Fruit fly (Drosophila melanogaster) whole organism, embryonic: Measurements from ENCODE around the gene CG10962.

ENCODE experiments used
- Adf1 ChIP-seq: fragments of 200-800 bp; sonication (Bioruptor generic); IDR thresholded peaks from 2 replicates; pipeline ENCODE4 v1.3.6; 2022; ENCODE audit warnings: missing biosample characterization, missing genetic modification characterization
- CG10565 ChIP-seq: fragments of 200-800 bp; sonication (Bioruptor generic); optimal IDR thresholded peaks from 3 replicates; lab custom pipeline; 2016; ENCODE audit warnings: missing biosample characterization, mild to moderate bottlenecking, missing genetic modification characterization
- CG11504 ChIP-seq: fragments of 200-800 bp; sonication (Bioruptor generic); optimal IDR thresholded peaks from 3 replicates; lab custom pipeline; 2019; ENCODE audit warnings: missing biosample characterization, mild to moderate bottlenecking, missing genetic modification characterization, moderate library complexity
- CG11695 ChIP-seq: fragments of 200-800 bp; sonication (Bioruptor generic); IDR thresholded peaks from 3 replicates; pipeline ENCODE4 v1.3.6; 2022; ENCODE audit warnings: missing biosample characterization, missing genetic modification characterization
- CG11723 ChIP-seq: fragments of 200-800 bp; sonication (Bioruptor generic); optimal IDR thresholded peaks from 2 replicates; lab custom pipeline; 2017; ENCODE audit warnings: missing biosample characterization, mild to moderate bottlenecking, missing genetic modification characterization
- CG1233 ChIP-seq: fragments of 200-800 bp; sonication (Bioruptor generic); optimal IDR thresholded peaks from 4 replicates; lab custom pipeline; 2018; ENCODE audit warnings: missing biosample characterization, mild to moderate bottlenecking, missing genetic modification characterization
- CG14050 ChIP-seq: fragments of 200-800 bp; sonication (Bioruptor generic); IDR thresholded peaks from 3 replicates; pipeline ENCODE4 v1.3.6; 2022; ENCODE audit warnings: missing biosample characterization, missing genetic modification characterization
- CG14710 ChIP-seq: fragments of 200-800 bp; sonication (Bioruptor generic); optimal IDR thresholded peaks from 3 replicates; lab custom pipeline; 2019; ENCODE audit warnings: missing biosample characterization, mild to moderate bottlenecking, missing genetic modification characterization, moderate library complexity
- CG15073 ChIP-seq: fragments of 200-800 bp; sonication (Bioruptor generic); optimal IDR thresholded peaks from 2 replicates; lab custom pipeline; 2016; ENCODE audit warnings: missing biosample characterization, missing genetic modification characterization
- CG15514 ChIP-seq: fragments of 200-800 bp; sonication (Bioruptor generic); optimal IDR thresholded peaks from 3 replicates; lab custom pipeline; 2017; ENCODE audit warnings: missing biosample characterization, missing genetic modification characterization, mild to moderate bottlenecking, moderate library complexity, missing genetic modification reagents
- CG1603 ChIP-seq: fragments of 200-800 bp; sonication (Bioruptor generic); optimal IDR thresholded peaks from 2 replicates; lab custom pipeline; 2019; ENCODE audit warnings: missing biosample characterization, mild to moderate bottlenecking, missing genetic modification characterization, moderate library complexity
- CG18011 ChIP-seq: fragments of 200-800 bp; sonication (Bioruptor generic); optimal IDR thresholded peaks from 2 replicates; lab custom pipeline; 2017; ENCODE audit warnings: missing biosample characterization, missing genetic modification characterization, mild to moderate bottlenecking, moderate library complexity, missing genotype
- CG34422 ChIP-seq: fragments of 200-800 bp; sonication (Bioruptor generic); IDR thresholded peaks from 3 replicates; pipeline ENCODE4 v1.3.6; 2022; ENCODE audit warnings: missing biosample characterization, missing genetic modification characterization
- CG3838 ChIP-seq: fragments of 200-800 bp; sonication (Bioruptor generic); optimal IDR thresholded peaks from 3 replicates; lab custom pipeline; 2016; ENCODE audit warnings: missing biosample characterization, missing genetic modification characterization
- CG6689 ChIP-seq: fragments of 200-800 bp; sonication (Bioruptor generic); IDR thresholded peaks from 2 replicates; pipeline ENCODE4 v1.3.6; 2022; ENCODE audit warnings: missing biosample characterization, missing genetic modification characterization
- CG6813 ChIP-seq: fragments of 200-800 bp; sonication (Bioruptor generic); optimal IDR thresholded peaks from 2 replicates; lab custom pipeline; 2017; ENCODE audit warnings: missing biosample characterization, missing genetic modification characterization, mild to moderate bottlenecking, moderate library complexity, missing genetic modification reagents
- CG8765 ChIP-seq: fragments of 200-800 bp; sonication (Bioruptor generic); IDR thresholded peaks from 2 replicates; pipeline ENCODE4 v1.3.6; 2022; ENCODE audit warnings: missing biosample characterization, missing genetic modification characterization
- CoRest ChIP-seq: fragments of 200-800 bp; sonication (Bioruptor generic); optimal IDR thresholded peaks from 3 replicates; lab custom pipeline; 2018; ENCODE audit warnings: missing biosample characterization, mild to moderate bottlenecking, missing genetic modification characterization, moderate library complexity
- Dbx ChIP-seq: fragments of 200-800 bp; sonication (Bioruptor generic); IDR thresholded peaks from 3 replicates; pipeline ENCODE4 v1.3.6; 2022; ENCODE audit warnings: missing biosample characterization, missing genetic modification characterization
- Dref ChIP-seq: fragments of 200-800 bp; sonication (Bioruptor generic); IDR thresholded peaks from 2 replicates; pipeline ENCODE4 v1.3.6; 2022; ENCODE audit warnings: missing biosample characterization, missing genetic modification characterization
- E2f1 ChIP-seq: fragments of 200-800 bp; sonication (Bioruptor generic); IDR thresholded peaks from 2 replicates; pipeline ENCODE4 v1.3.6; 2022; ENCODE audit warnings: missing biosample characterization, missing genetic modification characterization
- Hey ChIP-seq: fragments of 200-800 bp; sonication (Bioruptor generic); optimal IDR thresholded peaks from 3 replicates; lab custom pipeline; 2018; ENCODE audit warnings: missing biosample characterization, mild to moderate bottlenecking, missing genetic modification characterization
- HmgD ChIP-seq: fragments of 200-800 bp; sonication (Bioruptor generic); optimal IDR thresholded peaks from 3 replicates; lab custom pipeline; 2016; ENCODE audit warnings: missing biosample characterization, missing genetic modification characterization
- Hmr ChIP-seq: fragments of 200-800 bp; sonication (Bioruptor generic); optimal IDR thresholded peaks from 3 replicates; lab custom pipeline; 2017; ENCODE audit warnings: mild to moderate bottlenecking, missing biosample characterization, missing genetic modification reagents, missing genetic modification characterization
- Hr51 ChIP-seq, 2 experiments: fragments of 200-800 bp; sonication (Bioruptor generic); optimal IDR thresholded peaks; 2 replicates in 1 of 2; 3 replicates in 1 of 2; lab custom pipeline; 2016 to 2018; ENCODE audit warnings: missing biosample characterization in 2 of 2, missing genetic modification characterization in 2 of 2, mild to moderate bottlenecking in 1 of 2, moderate library complexity in 1 of 2
- Lim3 ChIP-seq: fragments of 200-800 bp; sonication (Bioruptor generic); IDR thresholded peaks from 2 replicates; pipeline ENCODE4 v1.3.6; 2022; ENCODE audit warnings: missing biosample characterization, missing genetic modification characterization
- Mad ChIP-seq: fragments of 200-800 bp; sonication (Bioruptor generic); optimal IDR thresholded peaks from 2 replicates; lab custom pipeline; 2016; ENCODE audit warnings: missing biosample characterization, missing genetic modification characterization
- Meics ChIP-seq: fragments of 200-800 bp; sonication (Bioruptor generic); optimal IDR thresholded peaks from 2 replicates; lab custom pipeline; 2017; ENCODE audit warnings: missing biosample characterization, mild to moderate bottlenecking, missing genetic modification characterization
- NK7.1 ChIP-seq: fragments of 200-800 bp; sonication (Bioruptor generic); optimal IDR thresholded peaks from 3 replicates; lab custom pipeline; 2016; ENCODE audit warnings: missing biosample characterization, missing genetic modification characterization
- Opbp ChIP-seq: fragments of 200-800 bp; sonication (Bioruptor generic); IDR thresholded peaks from 3 replicates; pipeline ENCODE4 v1.3.6; 2022; ENCODE audit warnings: missing biosample characterization, missing genetic modification characterization; ENCODE audit not compliant: partially characterized antibody
- Poxn ChIP-seq: fragments of 200-800 bp; sonication (Bioruptor generic); IDR thresholded peaks from 2 replicates; pipeline ENCODE4 v1.3.6; 2022; ENCODE audit warnings: missing biosample characterization, missing genetic modification characterization
- al ChIP-seq: fragments of 200-800 bp; sonication (Bioruptor generic); IDR thresholded peaks from 2 replicates; pipeline ENCODE4 v1.3.6; 2022; ENCODE audit warnings: missing biosample characterization, missing genetic modification characterization
- ato ChIP-seq: fragments of 200-800 bp; sonication (Bioruptor generic); IDR thresholded peaks from 2 replicates; pipeline ENCODE4 v1.3.6; 2022; ENCODE audit warnings: missing biosample characterization, missing genetic modification characterization; ENCODE audit not compliant: partially characterized antibody
- bcd ChIP-seq: fragments of 200-800 bp; sonication (Bioruptor generic); optimal IDR thresholded peaks from 2 replicates; lab custom pipeline; 2017; ENCODE audit warnings: missing biosample characterization, mild to moderate bottlenecking, missing genetic modification characterization
- crol ChIP-seq: fragments of 200-800 bp; sonication (Bioruptor generic); IDR thresholded peaks from 2 replicates; pipeline ENCODE4 v1.3.6; 2022; ENCODE audit warnings: missing biosample characterization, missing genetic modification characterization
- esg ChIP-seq: fragments of 200-800 bp; sonication (Bioruptor generic); conservative IDR thresholded peaks from 2 replicates; pipeline ENCODE4 v1.3.6; 2022; ENCODE audit warnings: missing biosample characterization, missing genetic modification characterization
- exex ChIP-seq: fragments of 200-800 bp; sonication (Bioruptor generic); optimal IDR thresholded peaks from 4 replicates; lab custom pipeline; 2018; ENCODE audit warnings: missing biosample characterization, mild to moderate bottlenecking, missing genetic modification characterization, moderate library complexity
- gem ChIP-seq: fragments of 200-800 bp; sonication (Bioruptor generic); optimal IDR thresholded peaks from 2 replicates; lab custom pipeline; 2019; ENCODE audit warnings: missing biosample characterization, mild to moderate bottlenecking, missing genetic modification characterization, moderate library complexity
- hkb ChIP-seq, 2 experiments: fragments of 200-800 bp in 1 of 2; fragments of >200 bp in 1 of 2; sonication (Bioruptor generic) in 1 of 2; IDR thresholded peaks in 1 of 2; optimal IDR thresholded peaks in 1 of 2; 2 replicates each; pipeline versions ENCODE4 v1.3.6 to Lab custom; 2017 to 2022; ENCODE audit warnings: missing biosample characterization in 1 of 2, missing genetic modification characterization in 1 of 2
- lilli ChIP-seq: fragments of 200-800 bp; sonication (Bioruptor generic); optimal IDR thresholded peaks from 3 replicates; lab custom pipeline; 2016; ENCODE audit warnings: missing biosample characterization, missing genetic modification characterization
- lmd ChIP-seq: fragments of 200-800 bp; sonication (Bioruptor generic); IDR thresholded peaks from 2 replicates; pipeline ENCODE4 v1.3.6; 2022; ENCODE audit warnings: missing biosample characterization, missing genetic modification characterization
- mld ChIP-seq: fragments of 200-800 bp; sonication (Bioruptor generic); IDR thresholded peaks from 3 replicates; pipeline ENCODE4 v1.3.6; 2022; ENCODE audit warnings: missing biosample characterization, missing genetic modification characterization; ENCODE audit not compliant: partially characterized antibody
- phol ChIP-seq: fragments of 200-800 bp; sonication (Bioruptor generic); optimal IDR thresholded peaks from 3 replicates; lab custom pipeline; 2018; ENCODE audit warnings: missing biosample characterization, mild to moderate bottlenecking, missing genetic modification characterization, moderate library complexity
- sim ChIP-seq: fragments of 200-800 bp; sonication (Bioruptor generic); IDR thresholded peaks from 2 replicates; pipeline ENCODE4 v1.3.6; 2022; ENCODE audit warnings: missing biosample characterization, missing genetic modification characterization
- so ChIP-seq: fragments of 200-800 bp; sonication (Bioruptor generic); IDR thresholded peaks from 3 replicates; pipeline ENCODE4 v1.3.6; 2022; ENCODE audit warnings: missing biosample characterization, missing genetic modification characterization
- sob ChIP-seq: fragments of 200-800 bp; sonication (Bioruptor generic); IDR thresholded peaks from 2 replicates; pipeline ENCODE4 v1.3.6; 2022; ENCODE audit warnings: missing biosample characterization, missing genetic modification characterization
- ssp ChIP-seq: fragments of 200-800 bp; sonication (Bioruptor generic); IDR thresholded peaks from 2 replicates; pipeline ENCODE4 v1.3.6; 2022; ENCODE audit warnings: missing biosample characterization, missing genetic modification characterization
- stc ChIP-seq: fragments of 200-800 bp; sonication (Bioruptor generic); IDR thresholded peaks from 2 replicates; pipeline ENCODE4 v1.3.6; 2022; ENCODE audit warnings: missing biosample characterization, missing genetic modification characterization
- tgo ChIP-seq: fragments of 200-800 bp; sonication (Bioruptor generic); IDR thresholded peaks from 3 replicates; pipeline ENCODE4 v1.3.6; 2022; ENCODE audit warnings: missing biosample characterization, missing genetic modification characterization
- tio ChIP-seq: fragments of 200-800 bp; sonication (Bioruptor generic); optimal IDR thresholded peaks from 2 replicates; lab custom pipeline; 2017; ENCODE audit warnings: missing biosample characterization, missing genetic modification characterization, inconsistent platforms

The CG10962 gene

DNA sequence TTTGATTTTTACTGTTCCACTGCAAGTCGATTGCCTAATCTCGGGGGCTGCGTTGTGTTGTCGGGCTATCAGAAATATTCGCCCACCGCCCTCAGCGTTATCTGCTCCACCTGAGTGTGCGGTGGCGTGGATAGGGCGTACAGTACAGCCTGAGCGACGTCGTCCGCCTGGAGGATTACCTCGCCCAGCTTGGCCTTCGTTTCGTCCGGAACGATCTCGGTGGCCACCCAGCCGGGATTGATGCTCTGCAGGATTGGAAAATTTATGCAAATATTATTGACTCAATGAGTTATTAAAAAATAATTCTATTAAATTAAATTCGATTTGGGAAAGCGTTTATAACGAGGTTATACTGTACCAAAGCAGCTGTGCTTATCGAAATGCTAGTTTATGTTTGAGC, 919 bp downstream of the CG10962 start (continued):
- TF ChIP-seq gem (tag; lab: Kevin White, UChicago), result peak; percentile 47
- 0 out of 3 replicates have a peak, but pooled peaks have one; percentile 19 for TF ChIP-seq CG11695 (GFP tag; lab: Robert Waterston, UW)
- no peak for TF ChIP-seq CG34422 (GFP tag; lab: Robert Waterston, UW)
- TF ChIP-seq lilli, result peak; percentile 38
- TF ChIP-seq CG14050, result peak; percentile 26; the same call in 1 of the 3 replicates
- TF ChIP-seq Hey (tag; lab: Kevin White, UChicago), result peak; percentile 44
- TF ChIP-seq sim (GFP tag; lab: Robert Waterston, UW), result no peak
- no peak for TF ChIP-seq Lim3 (GFP tag; lab: Robert Waterston, UW)
- peak; percentile 57 for TF ChIP-seq lmd (GFP tag; lab: Robert Waterston, UW)
- TF ChIP-seq CG10565 (GFP tag; lab: Kevin White, UChicago), result no peak
- no peak for TF ChIP-seq Opbp (GFP tag; lab: Robert Waterston, UW)
- peak; percentile 36; the same call in 1 of the 2 replicates for TF ChIP-seq Adf1 (GFP tag; lab: Robert Waterston, UW)
- TF ChIP-seq hkb (optimal IDR thresholded peaks at IDR 0.05; lab: Kevin White, UChicago), result no peak
- TF ChIP-seq hkb (GFP tag; IDR thresholded peaks at IDR 0.05; lab: Robert Waterston, UW), result no peak
- peak; percentile 56; the same call in 1 of the 2 replicates for TF ChIP-seq stc
- TF ChIP-seq Dref (GFP tag; lab: Robert Waterston, UW), result no peak
- no peak for TF ChIP-seq Hmr (GFP tag; lab: Kevin White, UChicago)
- no peak for TF ChIP-seq CG18011 (GFP tag; lab: Kevin White, UChicago)
- TF ChIP-seq exex (tag; lab: Kevin White, UChicago), result peak; percentile 1
- peak; percentile 22; the same call in 1 of the 2 replicates for TF ChIP-seq al (GFP tag; lab: Robert Waterston, UW)
- no peak for TF ChIP-seq CG1233 (GFP tag; lab: Kevin White, UChicago)
- TF ChIP-seq CG11504, result peak; percentile 49
- TF ChIP-seq crol (GFP tag; lab: Robert Waterston, UW), result no peak
- peak; percentile 38; the same call in 2 of the 3 replicates for TF ChIP-seq tgo (GFP tag; lab: Robert Waterston, UW)
- no peak for TF ChIP-seq tio
- no peak for TF ChIP-seq CG11723 (GFP tag; lab: Kevin White, UChicago)
- peak; percentile 38; the same call in 1 of the 3 replicates for TF ChIP-seq Dbx (GFP tag; lab: Robert Waterston, UW)
- peak; percentile 32; the same call in 1 of the 2 replicates for TF ChIP-seq esg
- no peak; the same call in 1 of the 2 replicates for TF ChIP-seq sob (GFP tag; lab: Robert Waterston, UW)
- TF ChIP-seq Mad (GFP tag; lab: Kevin White, UChicago), result no peak
- peak; percentile 23; the same call in 1 of the 2 replicates for TF ChIP-seq ssp
- TF ChIP-seq CG6689 (GFP tag; lab: Robert Waterston, UW), result peak; percentile 46
- TF ChIP-seq HmgD, result no peak
- peak; percentile 5 for TF ChIP-seq bcd (GFP tag; lab: Kevin White, UChicago)
- TF ChIP-seq CG14710 (tag; lab: Kevin White, UChicago), result no peak
- TF ChIP-seq NK7.1 (GFP tag; lab: Kevin White, UChicago), result no peak
- no peak for TF ChIP-seq CG6813 (GFP tag; lab: Kevin White, UChicago)
- TF ChIP-seq CoRest (tag; lab: Kevin White, UChicago), result peak; percentile 38
- peak; percentile 41 for TF ChIP-seq E2f1 (GFP tag; lab: Robert Waterston, UW)
- TF ChIP-seq ato (GFP tag; lab: Robert Waterston, UW), result no peak
- no peak for TF ChIP-seq CG3838 (GFP tag; lab: Kevin White, UChicago)
- TF ChIP-seq Poxn (GFP tag; lab: Robert Waterston, UW), result peak; percentile 25; the same call in 1 of the 2 replicates
- no peak for TF ChIP-seq phol (tag; lab: Kevin White, UChicago)
- no peak for TF ChIP-seq CG15514 (GFP tag; lab: Kevin White, UChicago)
- no peak for TF ChIP-seq CG15073
- no peak for TF ChIP-seq CG8765 (GFP tag; lab: Robert Waterston, UW)
- TF ChIP-seq so (GFP tag; lab: Robert Waterston, UW), result no peak
- TF ChIP-seq CG1603, result peak; percentile 22
- TF ChIP-seq Meics (GFP tag; lab: Kevin White, UChicago), result peak; percentile 17
- no peak for TF ChIP-seq mld (GFP tag; lab: Robert Waterston, UW)
- peak in 1 of 2 experiments; percentile 43 for TF ChIP-seq Hr51 (GFP tag; optimal IDR thresholded peaks at IDR 0.05; lab: Kevin White, UChicago)
